Fruit fly (Drosophila melanogaster): ENCODE data around the gene eIF4EHP.

The eIF4EHP gene

dm6 chr3R:24141013-24141592 lies 32.3 kb upstream of the eIF4EHP start, which contains the start of gene Kal1 (continued):
- peak; percentile 96 for TF ChIP-seq unpg (GFP tag; optimal IDR thresholded peaks at IDR 0.05)
- peak; percentile 57 for TF ChIP-seq ac (GFP tag; optimal IDR thresholded peaks at IDR 0.05)
- TF ChIP-seq cad (GFP tag; optimal IDR thresholded peaks at IDR 0.05), result no peak
- TF ChIP-seq B-H1 (GFP tag; IDR thresholded peaks at IDR 0.05), result peak; percentile 80
- TF ChIP-seq chif (GFP tag; optimal IDR thresholded peaks at IDR 0.05), result peak; percentile 6 to 9
- TF ChIP-seq btn (GFP tag; optimal IDR thresholded peaks at IDR 0.05), result no peak
- no peak for TF ChIP-seq Bdp1 (GFP tag; optimal IDR thresholded peaks at IDR 0.05)
- peak; percentile 92 for TF ChIP-seq CG10366 (GFP tag; IDR thresholded peaks at IDR 0.05)
- TF ChIP-seq CG15011 (GFP tag; optimal IDR thresholded peaks at IDR 0.05), result peak; percentile 82
- peak in 1 of 3 experiments; percentile 90 for TF ChIP-seq lola (GFP tag; optimal IDR thresholded peaks at IDR 0.05)
- peak; percentile 95 for TF ChIP-seq CG2875 (GFP tag; optimal IDR thresholded peaks at IDR 0.05)
- no peak for TF ChIP-seq zen2 (GFP tag; IDR thresholded peaks at IDR 0.05; ENCODE audit: partially characterized antibody)
- TF ChIP-seq CG15073 (GFP tag; optimal IDR thresholded peaks at IDR 0.05), result no peak
- 0 out of 2 replicates have a peak, but pooled peaks have one; percentile 39 for TF ChIP-seq CG11085 (GFP tag; IDR thresholded peaks at IDR 0.05)
- no peak for TF ChIP-seq eyg (GFP tag; optimal IDR thresholded peaks at IDR 0.05)
- TF ChIP-seq zen (tag; optimal IDR thresholded peaks at IDR 0.05), result peak; percentile 81
- TF ChIP-seq NfI (GFP tag; optimal IDR thresholded peaks at IDR 0.05), result peak; percentile 83
- TF ChIP-seq CG10543 (GFP tag; optimal IDR thresholded peaks at IDR 0.05), result peak; percentile 66
- TF ChIP-seq Adf1 (GFP tag; IDR thresholded peaks at IDR 0.05), result peak; percentile 39
- TF ChIP-seq MESR4 (GFP tag; optimal IDR thresholded peaks at IDR 0.05), result peak; percentile 35
- peak; percentile 96 for TF ChIP-seq PHDP (tag; optimal IDR thresholded peaks at IDR 0.05)
- no peak for TF ChIP-seq her (GFP tag; optimal IDR thresholded peaks at IDR 0.05)
- no peak for TF ChIP-seq bigmax (GFP tag; optimal IDR thresholded peaks at IDR 0.05)
- TF ChIP-seq Lim3 (GFP tag; IDR thresholded peaks at IDR 0.05), result peak; percentile 62
- TF ChIP-seq TFAM (GFP tag; optimal IDR thresholded peaks at IDR 0.05), result peak; percentile 63
- TF ChIP-seq Rfx (GFP tag; IDR thresholded peaks at IDR 0.05), result peak; percentile 80
- TF ChIP-seq bsh (GFP tag; optimal IDR thresholded peaks at IDR 0.05), result peak; percentile 98
- TF ChIP-seq CG8290 (GFP tag; optimal IDR thresholded peaks at IDR 0.05), result peak; percentile 78
- TF ChIP-seq CG8290 (tag; optimal IDR thresholded peaks at IDR 0.05), result peak in 1 of 2 experiments; percentile 66
- peak; percentile 54; the same call in 1 of the 2 replicates for TF ChIP-seq al (GFP tag; IDR thresholded peaks at IDR 0.05)
- TF ChIP-seq CG7839 (tag; optimal IDR thresholded peaks at IDR 0.05), result peak; percentile 94
- TF ChIP-seq Gsc (GFP tag; IDR thresholded peaks at IDR 0.05), result peak; percentile 69
- TF ChIP-seq zfh2 (GFP tag; optimal IDR thresholded peaks at IDR 0.05), result no peak
- no peak for TF ChIP-seq emc (GFP tag; optimal IDR thresholded peaks at IDR 0.05)
- peak; percentile 49 for TF ChIP-seq klu (GFP tag; IDR thresholded peaks at IDR 0.05)
- TF ChIP-seq CG2889 (GFP tag; IDR thresholded peaks at IDR 0.05), result peak; percentile 78; the same call in 2 of the 3 replicates
- TF ChIP-seq seq (GFP tag; IDR thresholded peaks at IDR 0.05), result peak; percentile 95
- peak; percentile 92 for TF ChIP-seq CG12659 (GFP tag; optimal IDR thresholded peaks at IDR 0.05)
- peak; percentile 96 for TF ChIP-seq oc (tag; optimal IDR thresholded peaks at IDR 0.05)
- TF ChIP-seq slp2 (GFP tag; optimal IDR thresholded peaks at IDR 0.05), result no peak
- TF ChIP-seq Hey (tag; optimal IDR thresholded peaks at IDR 0.05), result no peak
- TF ChIP-seq Ravus (GFP tag; IDR thresholded peaks at IDR 0.05), result peak; percentile 67; the same call in 1 of the 2 replicates
- peak; percentile 49 for TF ChIP-seq Fer2 (tag; optimal IDR thresholded peaks at IDR 0.05)
- peak; percentile 85 for TF ChIP-seq Rx (GFP tag; IDR thresholded peaks at IDR 0.05)
- peak; percentile 93 for TF ChIP-seq dmrt11E (tag; optimal IDR thresholded peaks at IDR 0.05)
- peak; percentile 84 for TF ChIP-seq danr (GFP tag; IDR thresholded peaks at IDR 0.05)
- peak; percentile 89 for TF ChIP-seq CrebB (tag; optimal IDR thresholded peaks at IDR 0.05)
- TF ChIP-seq gem (tag; optimal IDR thresholded peaks at IDR 0.05), result peak; percentile 96
- TF ChIP-seq CG6854 (GFP tag; optimal IDR thresholded peaks at IDR 0.05), result peak; percentile 86
- TF ChIP-seq CG8944 (GFP tag; optimal IDR thresholded peaks at IDR 0.05), result no peak
- no peak for TF ChIP-seq Hr39 (optimal IDR thresholded peaks at IDR 0.05)
